Worm (Caenorhabditis elegans) whole organism, L2 larva: Measurements from ENCODE around the gene gpa-9.

Experiments
- ZK546.5 ChIP-seq: sonication (generic microtip); optimal IDR thresholded peaks from 2 replicates; lab custom pipeline; 2017; ENCODE audit warnings: missing biosample characterization, missing genetic modification characterization
- aly-2 ChIP-seq: fragments of 150-350 bp; optimal IDR thresholded peaks from 2 replicates; lab custom pipeline; 2014; ENCODE audit warnings: missing biosample characterization, missing genetic modification characterization
- ama-1 ChIP-seq: fragments of 150-350 bp; optimal IDR thresholded peaks from 2 replicates; lab custom pipeline; 2018; ENCODE audit warnings: inconsistent platforms
- egl-27 ChIP-seq: sonication (generic microtip); optimal IDR thresholded peaks from 3 replicates; lab custom pipeline; 2017; ENCODE audit warnings: missing biosample characterization, missing genetic modification reagents, missing genetic modification characterization
- elt-1 ChIP-seq: fragments of 150-350 bp; optimal IDR thresholded peaks from 2 replicates; lab custom pipeline; 2014; ENCODE audit warnings: missing biosample characterization, missing genetic modification characterization
- lsy-2 ChIP-seq, 2 experiments: fragments of 150-350 bp in 1 of 2; sonication (generic microtip) in 1 of 2; optimal IDR thresholded peaks; 2 replicates each; lab custom pipeline; 2014 to 2017; ENCODE audit warnings: missing biosample characterization in 2 of 2, missing genetic modification characterization in 2 of 2
- nhr-11 ChIP-seq: fragments of 150-350 bp; optimal IDR thresholded peaks from 2 replicates; lab custom pipeline; 2014; ENCODE audit warnings: missing biosample characterization, missing genetic modification characterization
- nhr-23 ChIP-seq: fragments of 150-350 bp; optimal IDR thresholded peaks from 2 replicates; lab custom pipeline; 2014; ENCODE audit warnings: missing biosample characterization, missing genetic modification reagents, missing genetic modification characterization
- nhr-25 ChIP-seq: fragments of 150-350 bp; sonication (generic microtip); optimal IDR thresholded peaks from 3 replicates; lab custom pipeline; 2014; ENCODE audit warnings: missing biosample characterization, missing genetic modification characterization
- nhr-6 ChIP-seq: fragments of 150-350 bp; optimal IDR thresholded peaks from 2 replicates; lab custom pipeline; 2014; ENCODE audit warnings: missing biosample characterization, missing genetic modification characterization
- nhr-77 ChIP-seq: fragments of 150-350 bp; optimal IDR thresholded peaks from 2 replicates; lab custom pipeline; 2014; ENCODE audit warnings: missing biosample characterization, missing genetic modification characterization
- unc-39 ChIP-seq: fragments of 150-350 bp; optimal IDR thresholded peaks from 2 replicates; lab custom pipeline; 2014; ENCODE audit warnings: missing biosample characterization, missing genetic modification characterization
- unc-62 ChIP-seq: fragments of 150-350 bp; optimal IDR thresholded peaks from 2 replicates; lab custom pipeline; 2014; ENCODE audit warnings: missing biosample characterization, missing genetic modification reagents, missing genetic modification characterization

- TF ChIP-seq nhr-11 (no peak), egl-27 (tag; lab: Kevin White, UChicago) (no peak), nhr-23 (tag; lab: Kevin White, UChicago) (no peak), unc-39 (tag; lab: Kevin White, UChicago) (no peak), ZK546.5 (tag; lab: Kevin White, UChicago) (no peak), nhr-6 (tag; lab: Kevin White, UChicago) (no peak), ama-1 (lab: Kevin White, UChicago) (no peak), aly-2 (tag; lab: Kevin White, UChicago) (no peak), nhr-77 (tag; lab: Kevin White, UChicago) (no peak), lsy-2 (tag; optimal IDR thresholded peaks at IDR 0.05; lab: Kevin White, UChicago) (no peak), unc-62 (no peak), elt-1 (tag; lab: Kevin White, UChicago) (no peak), nhr-25 (tag; lab: Kevin White, UChicago) (no peak)
Observed at ce11 chrV:12663386-12663785, 14.3 kb upstream of the gpa-9 start.
